Worm (Caenorhabditis elegans) whole organism, L4 larva: ENCODE measurements around the gene F54C9.9.

Experiments
- F26F4.8 ChIP-seq: fragments of 200-800 bp; sonication (Bioruptor generic); conservative IDR thresholded peaks from 2 replicates; pipeline ENCODE4 v1.3.6; 2022; ENCODE audit warnings: missing genetic modification characterization, missing compliant biosample characterization
- T20F7.1 ChIP-seq: fragments of 200-800 bp; sonication (Bioruptor generic); optimal IDR thresholded peaks from 2 replicates; lab custom pipeline; 2018; ENCODE audit warnings: mild to moderate bottlenecking, missing genetic modification characterization, missing compliant biosample characterization
- T26A8.4 ChIP-seq: fragments of 200-800 bp; sonication (Bioruptor generic); IDR thresholded peaks from 2 replicates; pipeline ENCODE4 v1.3.6; 2022; ENCODE audit warnings: missing genetic modification characterization, missing compliant biosample characterization
- Y75B8A.6 ChIP-seq: fragments of 200-800 bp; sonication (Bioruptor generic); IDR thresholded peaks from 2 replicates; pipeline ENCODE4 v1.3.6; 2022; ENCODE audit warnings: missing genetic modification reagents, missing genetic modification characterization, missing compliant biosample characterization
- ZK337.2 ChIP-seq: fragments of 200-800 bp; sonication (Bioruptor generic); IDR thresholded peaks from 2 replicates; pipeline ENCODE4 v1.3.6; 2022; ENCODE audit warnings: missing genetic modification reagents, missing genetic modification characterization, missing compliant biosample characterization
- ZK546.5 ChIP-seq, 2 experiments: sonication (generic microtip); optimal IDR thresholded peaks; 2 replicates each; lab custom pipeline; 2017; ENCODE audit warnings: missing biosample characterization in 2 of 2, missing genetic modification characterization in 2 of 2
- ama-1 ChIP-seq: fragments of 150-350 bp; optimal IDR thresholded peaks from 2 replicates; lab custom pipeline; 2014; ENCODE audit warnings: inconsistent platforms, mixed read lengths
- ceh-32 ChIP-seq: sonication (generic microtip); optimal IDR thresholded peaks from 2 replicates; lab custom pipeline; 2016; ENCODE audit warnings: mild to moderate bottlenecking, missing genetic modification characterization, missing compliant biosample characterization; ENCODE audit not compliant: poor library complexity
- ceh-62 ChIP-seq: sonication (generic microtip); optimal IDR thresholded peaks from 2 replicates; lab custom pipeline; 2017; ENCODE audit warnings: missing biosample characterization, missing genetic modification characterization
- ceh-82 ChIP-seq: sonication (generic microtip); optimal IDR thresholded peaks from 2 replicates; lab custom pipeline; 2017; ENCODE audit warnings: missing biosample characterization, missing genetic modification characterization
- cey-2 ChIP-seq: sonication (generic microtip); optimal IDR thresholded peaks from 3 replicates; lab custom pipeline; 2017; ENCODE audit warnings: missing genetic modification characterization, mild to moderate bottlenecking, missing compliant biosample characterization, antibody characterized with exemption, borderline replicate concordance; ENCODE audit not compliant: insufficient read depth
- ctbp-1 ChIP-seq: fragments of 200-800 bp; sonication (Bioruptor generic); IDR thresholded peaks from 2 replicates; pipeline ENCODE4 v1.3.6; 2022; ENCODE audit warnings: missing genetic modification reagents, missing genetic modification characterization, missing compliant biosample characterization
- daf-16 ChIP-seq, 3 experiments: sonication (generic microtip); optimal IDR thresholded peaks; 2 replicates each; lab custom pipeline; 2016 to 2017; ENCODE audit warnings: missing genetic modification characterization in 3 of 3, missing genetic modification reagents in 3 of 3, mild to moderate bottlenecking in 2 of 3, missing compliant biosample characterization in 2 of 3, missing biosample characterization in 1 of 3, moderate library complexity in 1 of 3
- dve-1 ChIP-seq: sonication (generic microtip); optimal IDR thresholded peaks from 2 replicates; lab custom pipeline; 2017; ENCODE audit warnings: antibody characterized with exemption, mild to moderate bottlenecking, missing genetic modification characterization, missing compliant biosample characterization; ENCODE audit not compliant: insufficient read depth
- egl-43 ChIP-seq: fragments of 200-800 bp; sonication (Bioruptor generic); IDR thresholded peaks from 2 replicates; pipeline ENCODE4 v1.3.6; 2022; ENCODE audit warnings: missing genetic modification reagents, missing genetic modification characterization, missing compliant biosample characterization
- fos-1 ChIP-seq: fragments of 150-350 bp; optimal IDR thresholded peaks from 2 replicates; lab custom pipeline; 2014; ENCODE audit warnings: missing biosample characterization, missing genetic modification characterization
- hif-1 ChIP-seq, 2 experiments: sonication (generic microtip); optimal IDR thresholded peaks; 2 replicates each; lab custom pipeline; 2016 to 2017; ENCODE audit warnings: missing compliant biosample characterization in 2 of 2, missing genetic modification characterization in 2 of 2, missing genetic modification reagents in 2 of 2, missing genotype in 2 of 2, mild to moderate bottlenecking in 1 of 2
- hlh-11 ChIP-seq: fragments of 200-800 bp; sonication (Bioruptor generic); optimal IDR thresholded peaks from 2 replicates; lab custom pipeline; 2018; ENCODE audit warnings: mild to moderate bottlenecking, missing genetic modification characterization, missing compliant biosample characterization
- hlh-30 ChIP-seq: sonication (generic microtip); optimal IDR thresholded peaks from 2 replicates; lab custom pipeline; 2017; ENCODE audit warnings: antibody characterized with exemption, mild to moderate bottlenecking, missing genetic modification characterization, missing compliant biosample characterization; ENCODE audit not compliant: insufficient read depth
- lin-1 ChIP-seq: fragments of 200-800 bp; sonication (Bioruptor generic); IDR thresholded peaks from 2 replicates; pipeline ENCODE4 v1.3.6; 2022; ENCODE audit warnings: missing genetic modification reagents, missing genetic modification characterization, missing compliant biosample characterization
- lin-29 ChIP-seq: fragments of 200-800 bp; sonication (Bioruptor generic); IDR thresholded peaks from 2 replicates; pipeline ENCODE4 v1.3.6; 2022; ENCODE audit warnings: missing genetic modification reagents, missing genetic modification characterization, missing compliant biosample characterization
- lin-38 ChIP-seq: fragments of 200-800 bp; sonication (Bioruptor generic); IDR thresholded peaks from 2 replicates; pipeline ENCODE4 v1.3.6; 2022; ENCODE audit warnings: missing genetic modification reagents, missing genetic modification characterization, missing compliant biosample characterization
- lir-3 ChIP-seq: sonication (generic microtip); optimal IDR thresholded peaks from 2 replicates; lab custom pipeline; 2016; ENCODE audit warnings: mild to moderate bottlenecking, missing genetic modification characterization, missing compliant biosample characterization
- mdl-1 ChIP-seq, 2 experiments: fragments of 150-350 bp in 1 of 2; sonication (generic microtip) in 1 of 2; optimal IDR thresholded peaks; 2 replicates each; lab custom pipeline; 2014 to 2017; ENCODE audit warnings: missing biosample characterization in 2 of 2, missing genetic modification characterization in 2 of 2
- mxl-2 ChIP-seq: fragments of 200-800 bp; sonication (Bioruptor generic); conservative IDR thresholded peaks from 2 replicates; pipeline ENCODE4 v1.3.6; 2022; ENCODE audit warnings: missing genetic modification reagents, missing genetic modification characterization, missing compliant biosample characterization
- nhr-237 ChIP-seq: sonication (generic microtip); optimal IDR thresholded peaks from 2 replicates; lab custom pipeline; 2017; ENCODE audit warnings: missing biosample characterization, missing genetic modification characterization
- nhr-25 ChIP-seq: sonication (generic microtip); optimal IDR thresholded peaks from 2 replicates; lab custom pipeline; 2017; ENCODE audit warnings: missing genetic modification characterization, mild to moderate bottlenecking, missing compliant biosample characterization, antibody characterized with exemption, moderate library complexity, borderline replicate concordance; ENCODE audit not compliant: insufficient read depth
- nhr-28 ChIP-seq: fragments of 150-350 bp; optimal IDR thresholded peaks from 2 replicates; lab custom pipeline; 2014; ENCODE audit warnings: missing biosample characterization, missing genetic modification characterization
- nhr-77 ChIP-seq: fragments of 150-350 bp; optimal IDR thresholded peaks from 2 replicates; lab custom pipeline; 2014; ENCODE audit warnings: missing biosample characterization, missing genetic modification characterization
- pqm-1 ChIP-seq: sonication (generic microtip); optimal IDR thresholded peaks from 2 replicates; lab custom pipeline; 2017; ENCODE audit warnings: missing biosample characterization, missing genetic modification characterization
- rbr-2 ChIP-seq: sonication (generic microtip); optimal IDR thresholded peaks from 2 replicates; lab custom pipeline; 2016; ENCODE audit warnings: missing genotype, missing genetic modification characterization, missing compliant biosample characterization
- sdz-12 ChIP-seq: fragments of 200-800 bp; sonication (Bioruptor generic); optimal IDR thresholded peaks from 2 replicates; lab custom pipeline; 2018; ENCODE audit warnings: mild to moderate bottlenecking, missing genetic modification characterization, missing compliant biosample characterization
- snpc-4 ChIP-seq: fragments of 150-350 bp; optimal IDR thresholded peaks from 2 replicates; lab custom pipeline; 2014; ENCODE audit warnings: missing biosample characterization, missing genetic modification characterization
- spr-3 ChIP-seq: fragments of 200-800 bp; sonication (Bioruptor generic); optimal IDR thresholded peaks from 2 replicates; lab custom pipeline; 2018; ENCODE audit warnings: mild to moderate bottlenecking, missing genetic modification characterization, missing compliant biosample characterization
- tra-1 ChIP-seq: fragments of 200-800 bp; sonication (Bioruptor generic); IDR thresholded peaks from 2 replicates; pipeline ENCODE4 v1.3.6; 2022; ENCODE audit warnings: missing genetic modification reagents, missing genetic modification characterization, missing compliant biosample characterization
- unc-130 ChIP-seq: sonication (generic microtip); optimal IDR thresholded peaks from 2 replicates; lab custom pipeline; 2016; ENCODE audit warnings: missing genetic modification reagents, missing genetic modification characterization, missing compliant biosample characterization
- unc-62 ChIP-seq, 3 experiments: fragments of 150-350 bp in 1 of 3; sonication (generic microtip); optimal IDR thresholded peaks in 2 of 3; peaks in 1 of 3; 1 replicate in 1 of 3; 2 replicates in 2 of 3; lab custom pipeline; 2014 to 2017; ENCODE audit warnings: missing biosample characterization in 3 of 3, missing genetic modification characterization in 3 of 3, missing genetic modification reagents in 3 of 3, missing genotype in 1 of 3
- zag-1 ChIP-seq: fragments of 150-350 bp; optimal IDR thresholded peaks from 2 replicates; lab custom pipeline; 2014; ENCODE audit warnings: missing biosample characterization, missing genetic modification characterization
- zfp-3 ChIP-seq: fragments of 200-800 bp; sonication (Bioruptor generic); conservative IDR thresholded peaks from 2 replicates; pipeline ENCODE4 v1.3.6; 2022; ENCODE audit warnings: missing genetic modification reagents, missing genetic modification characterization, missing compliant biosample characterization
- ztf-7 ChIP-seq: fragments of 150-350 bp; optimal IDR thresholded peaks from 2 replicates; lab custom pipeline; 2014; ENCODE audit warnings: missing biosample characterization, missing genetic modification characterization

The F54C9.9 gene

DNA sequence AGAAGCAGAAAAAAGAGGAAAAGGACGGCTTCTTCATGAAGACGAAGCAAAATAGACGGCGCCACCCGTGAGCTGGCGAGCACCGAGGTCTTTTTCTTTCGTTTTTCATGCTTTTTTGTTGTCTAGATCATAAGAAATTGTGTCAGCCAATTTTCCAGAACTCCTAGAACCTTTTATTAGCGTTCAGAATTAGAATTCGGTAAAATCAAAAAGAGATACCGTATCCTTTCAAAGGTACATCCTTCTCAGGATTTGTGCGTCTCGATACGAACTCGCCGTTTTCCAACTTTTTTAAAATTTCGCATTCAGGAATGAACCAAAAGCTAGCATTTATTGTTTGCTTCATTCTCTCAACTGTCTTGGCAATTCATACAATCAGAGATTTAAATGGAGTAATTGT, 4.8 kb upstream of the F54C9.9 start, which contains the start of gene F54C9.7:
Gene F54C9.7 (plus strand): TSS at position 301 of the 400 bp plus-strand sequence.
- TF ChIP-seq mxl-2 (GFP tag; lab: Robert Waterston, UW) = no peak
- peak; percentile 44 for TF ChIP-seq lin-38

DNA sequence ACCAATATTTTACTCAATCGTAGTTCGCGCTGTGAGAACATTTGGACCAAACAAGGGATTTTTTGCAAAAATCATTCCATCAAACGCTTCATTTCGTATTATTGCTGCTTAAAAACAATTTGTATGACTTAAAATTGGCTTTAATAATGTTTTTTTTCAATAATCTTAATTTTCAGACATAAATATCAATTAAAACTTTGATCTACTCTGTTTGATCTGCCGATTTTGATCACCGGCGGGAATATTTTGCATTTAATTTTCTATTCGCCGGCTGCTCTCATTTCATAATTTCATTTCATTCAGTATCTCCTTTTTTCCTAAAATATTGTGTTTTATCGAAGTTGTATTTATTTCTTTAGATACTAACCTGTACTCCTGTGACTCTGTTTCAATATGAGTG, 2.7 kb upstream of the F54C9.9 start, which contains the start of gene puf-5:
Gene puf-5 (plus strand): TSS at position 358 of the 400 bp plus-strand sequence.
- TF ChIP-seq unc-130 (GFP tag; lab: Kevin White, UChicago) = peak; percentile 24
- no peak for TF ChIP-seq hif-1 (tag; optimal IDR thresholded peaks at IDR 0.05; lab: Kevin White, UChicago)
- 0 out of 2 replicates have a peak, but pooled peaks have one; percentile 4 for TF ChIP-seq lin-38
- TF ChIP-seq, all 104 proteins: peak for 2

DNA sequence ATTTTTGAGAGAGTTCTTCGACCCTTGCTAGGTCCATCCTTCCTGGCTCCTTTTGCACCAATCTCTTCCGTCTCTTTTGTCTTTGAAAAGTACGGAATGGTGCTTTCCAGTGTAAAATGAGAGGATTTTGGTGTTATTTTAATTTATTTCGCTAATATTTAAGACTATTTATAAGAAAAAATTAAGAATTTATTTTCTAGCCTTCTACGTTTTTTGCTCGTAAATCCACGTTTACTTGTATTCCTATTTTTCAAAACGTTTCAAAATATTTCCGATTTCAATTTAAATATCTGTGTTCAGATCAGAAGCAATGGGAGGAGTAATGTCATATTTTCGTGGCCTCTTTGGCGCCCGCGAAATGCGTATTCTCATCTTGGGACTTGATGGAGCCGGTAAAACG, 3.9 kb downstream of the F54C9.9 start, which contains the start of gene arl-1:
Gene arl-1 (plus strand): TSS at position 301 of the 400 bp plus-strand sequence.
- TF ChIP-seq hlh-11 (tag; lab: Kevin White, UChicago) = no peak
- no peak for TF ChIP-seq ceh-62 (tag; lab: Kevin White, UChicago)
- no peak for TF ChIP-seq lin-38
- no peak for TF ChIP-seq mxl-2 (GFP tag; lab: Robert Waterston, UW)
- no peak for TF ChIP-seq daf-16 (GFP tag; optimal IDR thresholded peaks at IDR 0.05; lab: Kevin White, UChicago)
- no peak for TF ChIP-seq daf-16 (tag; optimal IDR thresholded peaks at IDR 0.05; lab: Kevin White, UChicago)
- no peak for TF ChIP-seq F26F4.8 (GFP tag; lab: Robert Waterston, UW)
- TF ChIP-seq rbr-2 (tag; lab: Kevin White, UChicago) = no peak
- TF ChIP-seq lin-29 (GFP tag; lab: Robert Waterston, UW) = no peak
- TF ChIP-seq spr-3 (GFP tag; lab: Kevin White, UChicago) = no peak
- no peak for TF ChIP-seq snpc-4
- TF ChIP-seq nhr-77 (tag; lab: Kevin White, UChicago) = no peak
- TF ChIP-seq fos-1 (tag; lab: Kevin White, UChicago) = no peak

DNA sequence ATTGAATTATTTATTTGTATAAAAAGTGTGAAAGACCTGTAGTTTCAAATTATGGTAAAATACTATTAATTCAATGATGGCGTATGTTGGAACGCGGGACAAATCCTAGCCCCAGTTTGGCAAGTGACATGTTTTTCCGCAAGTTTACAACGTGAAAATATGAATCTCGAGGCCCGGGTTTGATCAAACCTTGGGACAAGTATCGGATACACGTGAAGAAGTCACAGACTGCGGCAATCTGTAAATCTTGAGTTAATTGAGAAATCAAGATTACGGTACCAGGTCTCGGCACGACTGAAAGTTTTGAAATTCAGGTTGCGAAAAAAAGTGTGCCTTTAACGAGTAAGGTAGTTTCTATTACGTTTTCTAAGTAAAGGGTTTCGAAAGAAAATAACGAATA, 5.2 kb downstream of the F54C9.9 start:
- TF ChIP-seq ama-1 (lab: Kevin White, UChicago) (peak; percentile 58), T20F7.1 (GFP tag; lab: Kevin White, UChicago) (no peak), lin-38 (0 out of 2 replicates have a peak, but pooled peaks have one; percentile 28), hlh-30 (tag; lab: Kevin White, UChicago) (peak; percentile 7)

DNA sequence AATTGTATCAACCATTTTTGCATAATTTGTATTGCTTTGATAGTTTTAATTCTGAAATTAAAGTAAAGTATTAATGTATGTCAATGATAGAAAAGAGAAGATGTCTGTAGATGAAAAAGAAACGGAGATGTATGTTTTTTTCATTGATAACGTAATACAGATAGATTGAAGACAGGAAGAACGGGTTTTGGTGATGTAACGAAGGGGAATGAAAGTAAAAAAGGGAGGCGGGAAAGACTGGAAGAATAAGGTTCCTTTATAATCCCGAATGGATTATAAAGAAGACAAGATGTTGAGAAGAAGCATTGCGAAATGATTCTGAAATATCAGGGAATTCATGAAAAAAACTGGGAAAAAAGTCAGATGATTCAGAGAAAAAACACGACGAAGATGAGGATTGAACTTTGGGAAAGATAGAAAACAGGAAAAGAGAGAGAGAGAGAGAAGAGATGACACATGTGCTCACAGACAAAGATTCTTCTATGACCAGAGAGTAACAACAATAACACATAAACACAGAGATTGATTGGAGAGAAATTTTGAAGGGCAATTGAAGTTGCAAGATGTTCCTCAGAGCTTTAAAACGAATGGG, 7.3 kb downstream of the F54C9.9 start, which contains the start of gene F54C9.11:
Gene F54C9.11 (minus strand): TSS at position 51 of the 592 bp plus-strand sequence.
- TF ChIP-seq mdl-1 (tag; optimal IDR thresholded peaks at IDR 0.05; lab: Kevin White, UChicago) (peak in 1 of 2 experiments; percentile 55), nhr-25 (tag; lab: Kevin White, UChicago) (no peak), hlh-11 (tag; lab: Kevin White, UChicago) (peak; percentile 65), pqm-1 (tag; lab: Kevin White, UChicago) (no peak), ZK337.2 (GFP tag; lab: Robert Waterston, UW) (no peak), egl-43 (no peak), unc-62 (GFP tag; optimal IDR thresholded peaks at IDR 0.05 in 1 of 2; lab: Kevin White, UChicago) (no peak), unc-62 (tag; optimal IDR thresholded peaks at IDR 0.05; lab: Kevin White, UChicago) (no peak), ceh-82 (tag; lab: Kevin White, UChicago) (no peak), fos-1 (tag; lab: Kevin White, UChicago) (no peak), ztf-7 (tag; lab: Kevin White, UChicago) (no peak), lir-3 (tag; lab: Kevin White, UChicago) (no peak), ceh-32 (no peak), zag-1 (tag; lab: Kevin White, UChicago) (no peak), T26A8.4 (peak; percentile 83; the same call in 1 of the 2 replicates), tra-1 (GFP tag; lab: Robert Waterston, UW) (no peak), cey-2 (tag; lab: Kevin White, UChicago) (no peak), nhr-28 (tag; lab: Kevin White, UChicago) (peak; percentile 16), sdz-12 (GFP tag; lab: Kevin White, UChicago) (no peak), nhr-237 (no peak), zfp-3 (GFP tag; lab: Robert Waterston, UW) (no peak), lin-1 (no peak), dve-1 (tag; lab: Kevin White, UChicago) (peak; percentile 31), hif-1 (tag; optimal IDR thresholded peaks at IDR 0.05; lab: Kevin White, UChicago) (peak in 1 of 2 experiments; percentile 24), ctbp-1 (GFP tag; lab: Robert Waterston, UW) (peak; percentile 43; the same call in 1 of the 2 replicates), Y75B8A.6 (GFP tag; lab: Robert Waterston, UW) (no peak), ZK546.5 (tag; optimal IDR thresholded peaks at IDR 0.05; lab: Kevin White, UChicago) (no peak)
